Fruit fly (Drosophila melanogaster): ENCODE measurements around the gene ewg.

Gene ewg

DNA sequence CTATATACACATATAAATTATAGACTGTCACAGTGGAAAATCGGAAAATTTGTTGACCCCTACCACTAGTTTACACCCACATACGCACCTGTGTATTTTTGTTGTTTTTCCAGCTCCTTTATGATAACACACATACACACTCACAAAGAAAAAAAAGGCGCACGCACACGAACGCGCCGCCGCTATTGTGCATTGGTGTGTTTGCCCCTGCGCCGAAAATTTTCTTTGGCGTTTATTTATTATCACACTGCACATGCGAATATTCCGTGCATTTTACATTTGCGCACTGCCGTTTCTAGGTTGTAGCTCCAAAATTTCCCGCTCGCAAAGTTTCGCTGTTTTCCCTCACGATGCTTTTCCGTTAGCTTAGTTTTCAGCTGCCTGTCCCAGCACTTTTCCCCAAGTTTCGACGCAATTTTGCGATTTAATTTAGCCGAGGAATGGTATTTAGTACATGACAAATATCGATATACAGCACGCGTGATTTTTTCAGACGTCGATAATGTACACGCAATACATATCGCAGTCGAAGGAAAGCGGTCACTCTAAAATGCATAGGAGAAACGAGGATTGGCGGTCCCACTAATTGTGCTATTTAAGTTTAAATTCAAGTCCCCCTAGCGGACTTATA, at the start of gene ewg, which contains the start of gene CG3777:
Gene ewg (minus strand): TSS at position 622 of the 631 bp plus-strand sequence.
Gene CG3777 (plus strand): TSS at position 607 of the 631 bp plus-strand sequence.
- TF ChIP-seq Dll (optimal IDR thresholded peaks at IDR 0.05) (no peak), EcR (GFP tag; optimal IDR thresholded peaks at IDR 0.05) (no peak), CG8478 (optimal IDR thresholded peaks at IDR 0.05) (no peak), usp (GFP tag; optimal IDR thresholded peaks at IDR 0.05) (no peak), psq (optimal IDR thresholded peaks at IDR 0.05) (no peak), pan (optimal IDR thresholded peaks at IDR 0.05) (no peak)

DNA sequence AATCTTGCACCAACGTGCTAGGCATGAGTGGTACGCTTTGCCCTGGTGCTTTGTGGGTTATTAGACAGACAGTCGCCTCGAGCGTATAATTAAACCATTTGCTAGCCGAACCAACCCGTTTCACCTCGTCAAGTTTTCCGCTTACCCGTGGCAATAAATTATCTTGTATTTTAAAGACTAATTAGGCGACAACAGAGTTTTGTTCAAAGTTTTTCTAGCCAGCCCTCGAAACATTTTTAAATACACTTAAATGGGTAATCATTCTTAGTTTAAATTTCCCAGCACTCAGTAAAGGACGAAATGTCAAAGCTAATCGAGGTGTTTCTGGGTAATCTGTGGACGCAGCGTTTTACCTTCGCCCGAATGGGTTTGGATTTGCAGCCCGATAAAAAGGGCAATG, 35.3 kb upstream of the ewg start, which contains the start of gene Or1a:
Gene Or1a (plus strand): TSS at position 301 of the 400 bp plus-strand sequence.
- TF ChIP-seq CG8478 (optimal IDR thresholded peaks at IDR 0.05), result no peak
- TF ChIP-seq psq (optimal IDR thresholded peaks at IDR 0.05), result no peak
- TF ChIP-seq EcR (GFP tag; optimal IDR thresholded peaks at IDR 0.05), result no peak
- no peak for TF ChIP-seq usp (GFP tag; optimal IDR thresholded peaks at IDR 0.05)
- TF ChIP-seq Dll (optimal IDR thresholded peaks at IDR 0.05), result no peak
- no peak for TF ChIP-seq pan (optimal IDR thresholded peaks at IDR 0.05)

dm6 chrX:311328-311727, 31.8 kb upstream of the ewg start:
- TF ChIP-seq CG8478 (optimal IDR thresholded peaks at IDR 0.05), result no peak
- no peak for TF ChIP-seq Dll (optimal IDR thresholded peaks at IDR 0.05)
- TF ChIP-seq usp (GFP tag; optimal IDR thresholded peaks at IDR 0.05), result no peak
- no peak for TF ChIP-seq psq (optimal IDR thresholded peaks at IDR 0.05)
- no peak for TF ChIP-seq EcR (GFP tag; optimal IDR thresholded peaks at IDR 0.05)
- TF ChIP-seq pan (optimal IDR thresholded peaks at IDR 0.05), result no peak

DNA sequence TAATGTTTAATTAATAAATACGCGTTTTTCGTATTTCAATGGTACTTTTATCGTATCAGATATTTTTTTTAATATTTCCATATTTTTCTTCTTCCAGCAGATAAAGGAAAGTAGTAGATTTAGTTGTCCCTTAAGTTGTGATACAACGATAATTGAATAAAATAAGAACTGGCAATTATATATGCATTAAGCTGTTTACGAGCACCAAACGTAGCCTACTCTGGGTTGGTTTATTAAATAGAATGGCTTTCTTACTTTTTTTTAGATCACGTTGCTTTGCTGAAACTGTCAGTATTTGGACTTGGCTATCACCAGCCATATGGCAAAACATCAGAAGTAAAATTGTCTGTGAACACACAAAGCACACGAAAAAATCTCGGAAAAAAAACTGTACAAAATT, 27.9 kb upstream of the ewg start, which contains the start of gene CG12470:
Gene CG12470 (plus strand): TSS at position 301 of the 400 bp plus-strand sequence.
- TF ChIP-seq CG8478 (optimal IDR thresholded peaks at IDR 0.05) (no peak), usp (GFP tag; optimal IDR thresholded peaks at IDR 0.05) (no peak), pan (optimal IDR thresholded peaks at IDR 0.05) (no peak), EcR (GFP tag; optimal IDR thresholded peaks at IDR 0.05) (no peak), psq (optimal IDR thresholded peaks at IDR 0.05) (no peak)

DNA sequence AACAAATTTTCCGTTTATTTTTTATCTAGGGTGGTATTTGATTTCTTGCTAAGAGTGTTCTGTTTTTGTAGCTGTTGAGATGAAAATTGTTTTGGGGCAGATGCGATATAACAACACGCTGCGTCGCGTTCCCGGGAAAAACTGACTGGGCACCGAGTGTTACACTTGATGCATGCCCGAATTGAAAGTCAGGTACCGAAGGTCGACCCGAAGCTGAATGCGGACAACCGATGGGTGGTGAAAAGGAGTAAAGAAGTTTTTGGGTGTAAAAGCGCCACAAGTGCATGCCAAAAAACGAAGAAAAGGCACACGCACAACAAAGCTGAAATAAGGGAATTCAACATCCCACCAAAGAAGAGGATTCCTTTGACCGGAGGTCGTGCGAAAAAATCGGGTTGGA, 15.3 kb upstream of the ewg start, which contains the start of gene CG13375:
Gene CG13375 (minus strand): TSS at position 124 of the 400 bp plus-strand sequence.
- no peak for TF ChIP-seq pan (optimal IDR thresholded peaks at IDR 0.05)
- no peak for TF ChIP-seq psq (optimal IDR thresholded peaks at IDR 0.05)
- TF ChIP-seq Dll (optimal IDR thresholded peaks at IDR 0.05), result no peak
- TF ChIP-seq usp (GFP tag; optimal IDR thresholded peaks at IDR 0.05), result no peak
- no peak for TF ChIP-seq EcR (GFP tag; optimal IDR thresholded peaks at IDR 0.05)
- no peak for TF ChIP-seq CG8478 (optimal IDR thresholded peaks at IDR 0.05)

- no peak for TF ChIP-seq usp (GFP tag; optimal IDR thresholded peaks at IDR 0.05)
- TF ChIP-seq EcR (GFP tag; optimal IDR thresholded peaks at IDR 0.05), result no peak
- TF ChIP-seq CG8478 (optimal IDR thresholded peaks at IDR 0.05), result no peak
- TF ChIP-seq Dll (optimal IDR thresholded peaks at IDR 0.05), result no peak
- no peak for TF ChIP-seq psq (optimal IDR thresholded peaks at IDR 0.05)
- no peak for TF ChIP-seq pan (optimal IDR thresholded peaks at IDR 0.05)
These were observed 13.7 kb upstream of the ewg start for dm6 chrX:293254-293653.

dm6 chrX:278370-279096, 985 bp downstream of the ewg start:
- TF ChIP-seq psq (optimal IDR thresholded peaks at IDR 0.05) (no peak), EcR (GFP tag; optimal IDR thresholded peaks at IDR 0.05) (no peak), usp (GFP tag; optimal IDR thresholded peaks at IDR 0.05) (no peak), CG8478 (optimal IDR thresholded peaks at IDR 0.05) (no peak), Dll (optimal IDR thresholded peaks at IDR 0.05) (no peak)

DNA sequence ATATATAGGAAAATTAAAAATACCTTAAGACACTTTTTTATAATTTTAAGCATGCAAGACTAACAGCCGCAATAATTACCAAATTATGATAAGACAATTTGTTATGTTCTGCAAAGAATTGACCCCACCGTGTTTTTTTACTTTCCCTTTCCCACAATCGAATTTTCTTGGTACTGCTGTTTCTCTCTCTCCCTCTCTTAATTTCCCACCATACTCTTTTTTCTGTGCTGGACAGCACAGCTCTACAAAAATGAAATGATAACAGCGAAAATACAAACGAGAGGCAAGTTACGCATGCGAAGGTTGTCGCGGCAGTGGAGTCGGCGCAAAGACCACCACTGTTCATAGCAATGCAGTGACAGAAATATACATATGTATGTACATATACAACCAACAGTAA, 1.6 kb downstream of the ewg start:
- no peak for TF ChIP-seq pan (optimal IDR thresholded peaks at IDR 0.05)
- no peak for TF ChIP-seq CG8478 (optimal IDR thresholded peaks at IDR 0.05)
- no peak for TF ChIP-seq Dll (optimal IDR thresholded peaks at IDR 0.05)
- TF ChIP-seq usp (GFP tag; optimal IDR thresholded peaks at IDR 0.05), result no peak

DNA sequence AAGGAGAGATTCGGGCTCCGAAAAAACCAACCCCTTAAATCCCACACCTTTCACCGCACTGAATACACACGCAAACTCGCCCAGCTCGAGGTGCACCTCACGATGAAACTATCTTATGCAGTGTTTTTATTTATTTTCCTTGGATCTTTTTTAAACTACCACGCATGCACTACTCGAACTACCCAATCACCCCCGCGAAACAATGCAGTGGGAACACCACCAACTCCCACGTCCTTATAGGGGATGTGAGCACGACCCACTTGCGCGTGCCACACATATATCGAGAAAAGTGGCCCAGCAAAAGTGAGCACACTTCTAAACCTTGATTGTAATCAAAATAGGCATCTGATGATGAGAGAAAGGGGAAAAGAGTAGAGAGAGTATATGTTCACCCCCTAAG, 2.9 kb downstream of the ewg start:
- TF ChIP-seq usp (GFP tag; optimal IDR thresholded peaks at IDR 0.05) (no peak), Dll (optimal IDR thresholded peaks at IDR 0.05) (no peak), pan (optimal IDR thresholded peaks at IDR 0.05) (no peak), psq (optimal IDR thresholded peaks at IDR 0.05) (no peak), CG8478 (optimal IDR thresholded peaks at IDR 0.05) (no peak), EcR (GFP tag; optimal IDR thresholded peaks at IDR 0.05) (no peak)

DNA sequence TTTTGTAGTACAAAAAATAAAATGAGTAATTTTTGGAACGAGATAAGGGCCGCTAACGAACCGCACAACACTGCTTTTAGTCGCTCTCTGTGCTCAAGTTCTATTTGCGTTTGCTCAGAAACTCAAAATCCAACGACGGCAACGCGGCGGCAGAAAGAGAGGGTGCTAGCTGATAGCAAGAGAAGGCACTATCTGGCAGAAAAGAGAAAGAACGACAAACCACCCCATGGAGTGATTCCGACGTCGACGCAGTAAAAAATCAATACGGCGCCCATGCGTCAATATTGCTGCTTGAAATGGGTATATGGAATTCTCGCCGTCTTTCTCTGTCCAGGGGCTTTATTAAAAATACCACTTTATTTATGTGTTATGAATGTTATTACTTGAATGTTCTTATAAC, 3.5 kb downstream of the ewg start:
- no peak for TF ChIP-seq CG8478 (optimal IDR thresholded peaks at IDR 0.05)

- TF ChIP-seq psq (optimal IDR thresholded peaks at IDR 0.05) (no peak), EcR (GFP tag; optimal IDR thresholded peaks at IDR 0.05) (peak in 1 of 2 experiments; percentile 36), pan (optimal IDR thresholded peaks at IDR 0.05) (no peak), usp (GFP tag; optimal IDR thresholded peaks at IDR 0.05) (no peak), Dll (optimal IDR thresholded peaks at IDR 0.05) (no peak), CG8478 (optimal IDR thresholded peaks at IDR 0.05) (no peak)
These were observed 11.5 kb downstream of the ewg start for dm6 chrX:267979-268378.

- TF ChIP-seq EcR (GFP tag; optimal IDR thresholded peaks at IDR 0.05), result no peak
- no peak for TF ChIP-seq CG8478 (optimal IDR thresholded peaks at IDR 0.05)
- TF ChIP-seq psq (optimal IDR thresholded peaks at IDR 0.05), result no peak
- no peak for TF ChIP-seq pan (optimal IDR thresholded peaks at IDR 0.05)
- TF ChIP-seq usp (GFP tag; optimal IDR thresholded peaks at IDR 0.05), result no peak
These were observed 12.5 kb downstream of the ewg start, which contains the start of gene CG13376 for dm6 chrX:266978-267439. TSS of gene CG13376 (minus strand) at chrX:267028.
